Worm (Caenorhabditis elegans): Measurements from ENCODE around the gene C16B8.2.

DNA sequence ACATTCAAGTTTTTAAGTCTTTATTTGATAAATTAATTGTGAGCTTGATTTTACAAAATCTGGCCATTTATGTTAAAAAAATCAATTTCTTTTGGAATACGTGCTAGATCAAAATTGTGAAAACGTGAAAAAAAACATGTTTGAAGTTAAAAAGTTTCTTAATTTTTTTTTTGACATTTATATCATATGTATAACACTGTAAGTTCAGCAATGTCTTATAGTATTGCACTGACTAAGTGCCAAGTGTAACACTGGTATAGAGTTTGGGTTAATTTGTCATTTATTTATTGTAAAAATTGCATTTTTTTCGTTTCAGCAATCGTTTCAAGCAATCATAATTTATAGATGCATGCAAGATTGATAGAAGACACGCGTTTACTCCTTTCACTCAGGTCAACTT lies 28.3 kb downstream of the C16B8.2 start:
- TF ChIP-seq B0310.2 (tag; optimal IDR thresholded peaks at IDR 0.05) (no peak), ama-1 (optimal IDR thresholded peaks at IDR 0.05) (no peak), aly-1 (tag; optimal IDR thresholded peaks at IDR 0.05) (no peak), ets-7 (tag; optimal IDR thresholded peaks at IDR 0.05) (no peak), sea-1 (GFP tag; conservative IDR thresholded peaks at IDR 0.05) (no peak), hmg-4 (GFP tag; optimal IDR thresholded peaks at IDR 0.05) (no peak), F13C5.2 (tag; optimal IDR thresholded peaks at IDR 0.05) (no peak), tra-4 (tag; optimal IDR thresholded peaks at IDR 0.05) (no peak), tbx-11 (GFP tag; IDR thresholded peaks at IDR 0.05) (no peak), flt-1 (GFP tag; IDR thresholded peaks at IDR 0.05) (no peak), hmbx-1 (tag; optimal IDR thresholded peaks at IDR 0.05) (no peak), pes-1 (GFP tag; IDR thresholded peaks at IDR 0.05) (no peak)

All from whole organism, early embryonic.